ENCODE assay signal across 5 fruit fly cellular contexts in genomic region chr3R:11967262-11968029, dm6.
A peak's percentile ranks its signal among the peaks of the same experiment; 100 is the strongest.
TF ChIP-seq lines count a peak whose summit lies in the region.

Gene CG12213 (minus strand): TSS chr3R:11967691.
Gene GC1 (plus strand): TSS chr3R:11967708.

- TF ChIP-seq CTCF in whole organism, embryonic (GFP tag; optimal IDR thresholded peaks at IDR 0.05; lab: Kevin White, UChicago), result no peak

TF ChIP-seq in whole organism, adult, 20 proteins besides CTCF, POLR2A, EP300 and RAD21 (continues in another document):
- TF ChIP-seq kay (GFP tag; lab: Kevin White, UChicago; ENCODE audit: borderline replicate concordance) (no peak), Mnt (GFP tag; optimal IDR thresholded peaks at IDR 0.05; lab: Kevin White, UChicago) (peak; percentile 24), CG1620 (GFP tag; optimal IDR thresholded peaks at IDR 0.05; lab: Kevin White, UChicago) (peak; percentile 32), cnc (optimal IDR thresholded peaks at IDR 0.05; lab: Kevin White, UChicago) (no peak), CG14711 (tag; optimal IDR thresholded peaks at IDR 0.05; lab: Kevin White, UChicago) (peak; percentile 30), ovo (GFP tag; optimal IDR thresholded peaks at IDR 0.05; lab: Kevin White, UChicago) (no peak), toe (GFP tag; optimal IDR thresholded peaks at IDR 0.05; lab: Kevin White, UChicago) (peak; percentile 62), CG11617 (GFP tag; optimal IDR thresholded peaks at IDR 0.05; lab: Kevin White, UChicago) (peak; percentile 46), CG33017 (tag; optimal IDR thresholded peaks at IDR 0.05; lab: Kevin White, UChicago) (no peak), Crg-1 (GFP tag; optimal IDR thresholded peaks at IDR 0.05; lab: Kevin White, UChicago) (no peak), CG5204 (GFP tag; optimal IDR thresholded peaks at IDR 0.05; lab: Kevin White, UChicago) (peak; percentile 53), Clk (GFP tag; optimal IDR thresholded peaks at IDR 0.05; lab: Kevin White, UChicago) (no peak), CG7101 (tag; optimal IDR thresholded peaks at IDR 0.05; lab: Kevin White, UChicago) (peak; percentile 39), CG7045 (GFP tag; optimal IDR thresholded peaks at IDR 0.05; lab: Kevin White, UChicago) (no peak), cic (GFP tag; optimal IDR thresholded peaks at IDR 0.05; lab: Kevin White, UChicago) (no peak), pad (GFP tag; optimal IDR thresholded peaks at IDR 0.05; lab: Kevin White, UChicago) (no peak), bab1 (GFP tag; optimal IDR thresholded peaks at IDR 0.05; lab: Kevin White, UChicago) (peak; percentile 56), CG12768 (GFP tag; optimal IDR thresholded peaks at IDR 0.05; lab: Kevin White, UChicago) (no peak), tj (GFP tag; optimal IDR thresholded peaks at IDR 0.05; lab: Kevin White, UChicago) (no peak)

TF ChIP-seq in whole organism, embryonic, 481 proteins besides CTCF, POLR2A, EP300 and RAD21 (continues in another document):
- no peak for TF ChIP-seq Side (GFP tag; optimal IDR thresholded peaks at IDR 0.05; lab: Kevin White, UChicago)
- TF ChIP-seq CG2712 (tag; optimal IDR thresholded peaks at IDR 0.05; lab: Kevin White, UChicago), result peak; percentile 58
- peak; percentile 0 for TF ChIP-seq CG7271 (tag; optimal IDR thresholded peaks at IDR 0.05; lab: Kevin White, UChicago)
- no peak for TF ChIP-seq gt (GFP tag; IDR thresholded peaks at IDR 0.05; lab: Robert Waterston, UW)
- no peak for TF ChIP-seq CG2199 (GFP tag; IDR thresholded peaks at IDR 0.05; lab: Robert Waterston, UW)
- TF ChIP-seq CG4424 (GFP tag; optimal IDR thresholded peaks at IDR 0.05; lab: Kevin White, UChicago), result peak; percentile 40
- no peak for TF ChIP-seq CG10565 (GFP tag; optimal IDR thresholded peaks at IDR 0.05; lab: Kevin White, UChicago)
- TF ChIP-seq ato (GFP tag; IDR thresholded peaks at IDR 0.05; lab: Robert Waterston, UW; ENCODE audit: partially characterized antibody), result peak; percentile 93
- peak in 1 of 3 experiments; percentile 44 for TF ChIP-seq lola (GFP tag; optimal IDR thresholded peaks at IDR 0.05; lab: Kevin White, UChicago)
- TF ChIP-seq Ets97D (GFP tag; optimal IDR thresholded peaks at IDR 0.05; lab: Kevin White, UChicago), result peak; percentile 68
- TF ChIP-seq CG10366 (GFP tag; IDR thresholded peaks at IDR 0.05; lab: Robert Waterston, UW), result no peak
- no peak for TF ChIP-seq CG2202 (tag; optimal IDR thresholded peaks at IDR 0.05; lab: Kevin White, UChicago)
- TF ChIP-seq CG33557 (GFP tag; optimal IDR thresholded peaks at IDR 0.05; lab: Kevin White, UChicago), result no peak
- TF ChIP-seq CG1024 (GFP tag; IDR thresholded peaks at IDR 0.05; lab: Robert Waterston, UW), result no peak
- TF ChIP-seq inv (GFP tag; IDR thresholded peaks at IDR 0.05; lab: Robert Waterston, UW; ENCODE audit: partially characterized antibody), result peak; percentile 99
- peak; percentile 0 for TF ChIP-seq run (tag; optimal IDR thresholded peaks at IDR 0.05; lab: Kevin White, UChicago)
- no peak for TF ChIP-seq CG14965 (GFP tag; optimal IDR thresholded peaks at IDR 0.05; lab: Kevin White, UChicago; ENCODE audit: borderline replicate concordance)
- no peak for TF ChIP-seq z (GFP tag; IDR thresholded peaks at IDR 0.05; lab: Robert Waterston, UW)

TF ChIP-seq in whole organism, prepupa, 60 proteins besides CTCF, POLR2A, EP300 and RAD21 (continues in another document):
- TF ChIP-seq spab (GFP tag; optimal IDR thresholded peaks at IDR 0.05; lab: Kevin White, UChicago) (no peak), Eip93F (GFP tag; optimal IDR thresholded peaks at IDR 0.05; lab: Kevin White, UChicago) (peak; percentile 56), fd85E (GFP tag; optimal IDR thresholded peaks at IDR 0.05; lab: Kevin White, UChicago) (no peak), Eip75B (GFP tag; optimal IDR thresholded peaks at IDR 0.05; lab: Kevin White, UChicago) (peak; percentile 40), Hr39 (GFP tag; optimal IDR thresholded peaks at IDR 0.05; lab: Kevin White, UChicago) (peak; percentile 24), CG31627 (GFP tag; optimal IDR thresholded peaks at IDR 0.05; lab: Kevin White, UChicago) (peak; percentile 16), Gug (GFP tag; IDR thresholded peaks at IDR 0.05; lab: Robert Waterston, UW) (no peak), lz (GFP tag; optimal IDR thresholded peaks at IDR 0.05; lab: Kevin White, UChicago) (peak; percentile 24), fd59A (GFP tag; optimal IDR thresholded peaks at IDR 0.05; lab: Kevin White, UChicago) (no peak), dsx (GFP tag; optimal IDR thresholded peaks at IDR 0.05; lab: Kevin White, UChicago; ENCODE audit: poor library complexity, severe bottlenecking) (peak; percentile 41), Hr38 (GFP tag; optimal IDR thresholded peaks at IDR 0.05; lab: Kevin White, UChicago) (no peak), Ets21C (GFP tag; optimal IDR thresholded peaks at IDR 0.05; lab: Kevin White, UChicago) (peak; percentile 14), Smox (GFP tag; optimal IDR thresholded peaks at IDR 0.05; lab: Kevin White, UChicago) (no peak), Met (GFP tag; optimal IDR thresholded peaks at IDR 0.05; lab: Kevin White, UChicago) (peak; percentile 40), topi (GFP tag; optimal IDR thresholded peaks at IDR 0.05; lab: Kevin White, UChicago) (no peak), Sox14 (GFP tag; optimal IDR thresholded peaks at IDR 0.05; lab: Kevin White, UChicago) (peak; percentile 27), Ets96B (tag; optimal IDR thresholded peaks at IDR 0.05; lab: Kevin White, UChicago) (peak; percentile 32), CG15336 (GFP tag; IDR thresholded peaks at IDR 0.05; lab: Robert Waterston, UW) (no peak; the same call in 1 of the 2 replicates), CG11902 (GFP tag; optimal IDR thresholded peaks at IDR 0.05; lab: Kevin White, UChicago) (no peak)

TF ChIP-seq in whole organism, pupa, 21 proteins besides CTCF, POLR2A, EP300 and RAD21:
- TF ChIP-seq CG8159 (tag; optimal IDR thresholded peaks at IDR 0.05; lab: Kevin White, UChicago), result peak; percentile 35
- TF ChIP-seq rn (GFP tag; IDR thresholded peaks at IDR 0.05; lab: Robert Waterston, UW), result no peak
- TF ChIP-seq CG12605 (GFP tag; IDR thresholded peaks at IDR 0.05; lab: Robert Waterston, UW), result no peak
- no peak for TF ChIP-seq CG8301 (tag; optimal IDR thresholded peaks at IDR 0.05; lab: Kevin White, UChicago)
- TF ChIP-seq CG32121 (GFP tag; IDR thresholded peaks at IDR 0.05; lab: Robert Waterston, UW), result no peak; the same call in 1 of the 2 replicates
- TF ChIP-seq CG17806 (tag; optimal IDR thresholded peaks at IDR 0.05; lab: Kevin White, UChicago), result no peak
- TF ChIP-seq Pif1B (GFP tag; optimal IDR thresholded peaks at IDR 0.05; lab: Kevin White, UChicago), result no peak
- TF ChIP-seq CG4496 (GFP tag; IDR thresholded peaks at IDR 0.05; lab: Robert Waterston, UW), result no peak
- TF ChIP-seq EcR (GFP tag; optimal IDR thresholded peaks at IDR 0.05; lab: Kevin White, UChicago), result peak; percentile 1
- TF ChIP-seq CG9948 (tag; optimal IDR thresholded peaks at IDR 0.05; lab: Kevin White, UChicago), result peak; percentile 13
- no peak for TF ChIP-seq gl (tag; optimal IDR thresholded peaks at IDR 0.05; lab: Kevin White, UChicago)
- TF ChIP-seq CG14655 (GFP tag; optimal IDR thresholded peaks at IDR 0.05; lab: Kevin White, UChicago), result no peak
- TF ChIP-seq CG34367 (tag; optimal IDR thresholded peaks at IDR 0.05; lab: Kevin White, UChicago), result peak; percentile 8
- peak; percentile 24 for TF ChIP-seq CG15710 (tag; optimal IDR thresholded peaks at IDR 0.05; lab: Kevin White, UChicago)
- no peak for TF ChIP-seq D1 (tag; optimal IDR thresholded peaks at IDR 0.05; lab: Kevin White, UChicago)
- TF ChIP-seq Snoo (tag; optimal IDR thresholded peaks at IDR 0.05; lab: Kevin White, UChicago), result peak; percentile 4
- no peak for TF ChIP-seq fd96Ca (GFP tag; IDR thresholded peaks at IDR 0.05; lab: Robert Waterston, UW)
- TF ChIP-seq CG10348 (GFP tag; IDR thresholded peaks at IDR 0.05; lab: Robert Waterston, UW), result 0 out of 2 replicates have a peak, but pooled peaks have one; percentile 16
- TF ChIP-seq Ets98B (GFP tag; IDR thresholded peaks at IDR 0.05; lab: Robert Waterston, UW), result 0 out of 2 replicates have a peak, but pooled peaks have one; percentile 10
- TF ChIP-seq Pif1A (GFP tag; optimal IDR thresholded peaks at IDR 0.05; lab: Kevin White, UChicago), result no peak
- no peak for TF ChIP-seq CG13204 (GFP tag; optimal IDR thresholded peaks at IDR 0.05; lab: Kevin White, UChicago)

TF ChIP-seq in whole organism, wandering third instar larva, 38 proteins besides CTCF, POLR2A, EP300 and RAD21 (continues in another document):
- TF ChIP-seq sv (GFP tag; optimal IDR thresholded peaks at IDR 0.05; lab: Kevin White, UChicago), result no peak
- no peak for TF ChIP-seq Myc (optimal IDR thresholded peaks at IDR 0.05; lab: Kevin White, UChicago)
- no peak for TF ChIP-seq tai (GFP tag; optimal IDR thresholded peaks at IDR 0.05; lab: Kevin White, UChicago)
- TF ChIP-seq N (GFP tag; optimal IDR thresholded peaks at IDR 0.05; lab: Kevin White, UChicago), result no peak
- peak; percentile 21 for TF ChIP-seq psq (GFP tag; optimal IDR thresholded peaks at IDR 0.05; lab: Kevin White, UChicago)
- TF ChIP-seq Hnf4 (GFP tag; optimal IDR thresholded peaks at IDR 0.05; lab: Kevin White, UChicago), result peak; percentile 44
- no peak for TF ChIP-seq CG9705 (GFP tag; optimal IDR thresholded peaks at IDR 0.05; lab: Kevin White, UChicago)
- TF ChIP-seq Hr83 (GFP tag; optimal IDR thresholded peaks at IDR 0.05; lab: Kevin White, UChicago; ENCODE audit: poor library complexity, severe bottlenecking), result peak; percentile 1
- TF ChIP-seq foxo (GFP tag; optimal IDR thresholded peaks at IDR 0.05; lab: Kevin White, UChicago), result peak in 1 of 2 experiments; percentile 23
- TF ChIP-seq rgr (GFP tag; optimal IDR thresholded peaks at IDR 0.05; lab: Kevin White, UChicago), result peak; percentile 3
- TF ChIP-seq sage (GFP tag; optimal IDR thresholded peaks at IDR 0.05; lab: Kevin White, UChicago), result no peak
- TF ChIP-seq dsf (GFP tag; optimal IDR thresholded peaks at IDR 0.05; lab: Kevin White, UChicago; ENCODE audit: borderline replicate concordance), result peak; percentile 53
- no peak for TF ChIP-seq brk (GFP tag; optimal IDR thresholded peaks at IDR 0.05; lab: Kevin White, UChicago)
- no peak for TF ChIP-seq dmrt93B (GFP tag; optimal IDR thresholded peaks at IDR 0.05; lab: Kevin White, UChicago)
- peak; percentile 17 for TF ChIP-seq OdsH (GFP tag; optimal IDR thresholded peaks at IDR 0.05; lab: Kevin White, UChicago)
- TF ChIP-seq Rel (GFP tag; optimal IDR thresholded peaks at IDR 0.05; lab: Kevin White, UChicago), result no peak
- peak; percentile 21 for TF ChIP-seq Rel (tag; optimal IDR thresholded peaks at IDR 0.05; lab: Kevin White, UChicago)
- peak; percentile 38 for TF ChIP-seq HLH106 (tag; optimal IDR thresholded peaks at IDR 0.05; lab: Kevin White, UChicago)
- TF ChIP-seq usp (GFP tag; optimal IDR thresholded peaks at IDR 0.05; lab: Kevin White, UChicago), result no peak
- TF ChIP-seq Dif (GFP tag; optimal IDR thresholded peaks at IDR 0.05; lab: Kevin White, UChicago; ENCODE audit: partially characterized antibody), result no peak
- peak; percentile 1 for TF ChIP-seq CG32264 (GFP tag; optimal IDR thresholded peaks at IDR 0.05; lab: Kevin White, UChicago)
- no peak for TF ChIP-seq Mio (GFP tag; optimal IDR thresholded peaks at IDR 0.05; lab: Kevin White, UChicago)
- no peak for TF ChIP-seq lola (GFP tag; optimal IDR thresholded peaks at IDR 0.05; lab: Kevin White, UChicago)
- TF ChIP-seq fru (GFP tag; optimal IDR thresholded peaks at IDR 0.05; lab: Kevin White, UChicago), result peak; percentile 50
